Fruit fly (Drosophila melanogaster) whole organism, embryonic: Measurements from ENCODE around the gene slam.

Experiments used
- Aef1 ChIP-seq: fragments of 200-800 bp; sonication (Bioruptor generic); IDR thresholded peaks from 3 replicates; pipeline ENCODE4 v1.3.6; 2022; ENCODE audit warnings: missing biosample characterization, missing genetic modification characterization
- Blimp-1 ChIP-seq: fragments of 200-800 bp; sonication (Bioruptor generic); optimal IDR thresholded peaks from 3 replicates; lab custom pipeline; 2018; ENCODE audit warnings: missing biosample characterization, missing genetic modification characterization, mild to moderate bottlenecking, moderate library complexity, missing genetic modification reagents
- CG10321 ChIP-seq: fragments of 200-800 bp; sonication (Bioruptor generic); IDR thresholded peaks from 2 replicates; pipeline ENCODE4 v1.3.6; 2022; ENCODE audit warnings: missing biosample characterization, missing genetic modification characterization
- CG10462 ChIP-seq: fragments of 200-800 bp; sonication (Bioruptor generic); optimal IDR thresholded peaks from 2 replicates; lab custom pipeline; 2016; ENCODE audit warnings: missing biosample characterization, missing genetic modification characterization
- CG11723 ChIP-seq: fragments of 200-800 bp; sonication (Bioruptor generic); optimal IDR thresholded peaks from 2 replicates; lab custom pipeline; 2017; ENCODE audit warnings: missing biosample characterization, mild to moderate bottlenecking, missing genetic modification characterization
- CG15073 ChIP-seq: fragments of 200-800 bp; sonication (Bioruptor generic); optimal IDR thresholded peaks from 2 replicates; lab custom pipeline; 2016; ENCODE audit warnings: missing biosample characterization, missing genetic modification characterization
- CG15514 ChIP-seq: fragments of 200-800 bp; sonication (Bioruptor generic); optimal IDR thresholded peaks from 3 replicates; lab custom pipeline; 2017; ENCODE audit warnings: missing biosample characterization, missing genetic modification characterization, mild to moderate bottlenecking, moderate library complexity, missing genetic modification reagents
- CG17186 ChIP-seq: fragments of 200-800 bp; sonication (Bioruptor generic); optimal IDR thresholded peaks from 3 replicates; lab custom pipeline; 2017; ENCODE audit warnings: missing biosample characterization, missing genetic modification reagents, missing genetic modification characterization
- CG17328 ChIP-seq: fragments of 200-800 bp; sonication (Bioruptor generic); IDR thresholded peaks from 2 replicates; pipeline ENCODE4 v1.3.6; 2022; ENCODE audit warnings: missing biosample characterization, missing genetic modification characterization
- CG17359 ChIP-seq: fragments of 200-800 bp; sonication (Bioruptor generic); optimal IDR thresholded peaks from 3 replicates; lab custom pipeline; 2018; ENCODE audit warnings: missing biosample characterization, mild to moderate bottlenecking, missing genetic modification characterization, moderate library complexity
- CG1832 ChIP-seq: fragments of 200-800 bp; sonication (Bioruptor generic); optimal IDR thresholded peaks from 2 replicates; lab custom pipeline; 2017; ENCODE audit warnings: missing biosample characterization, mild to moderate bottlenecking, missing genetic modification characterization, inconsistent platforms
- CG2199 ChIP-seq: fragments of 200-800 bp; sonication (Bioruptor generic); IDR thresholded peaks from 3 replicates; pipeline ENCODE4 v1.3.6; 2022; ENCODE audit warnings: missing biosample characterization, missing genetic modification characterization
- CG2712 ChIP-seq: fragments of 200-800 bp; optimal IDR thresholded peaks from 3 replicates; lab custom pipeline; 2019; ENCODE audit warnings: missing biosample characterization, mild to moderate bottlenecking, missing genetic modification characterization, moderate library complexity
- CG30020 ChIP-seq: fragments of 200-800 bp; optimal IDR thresholded peaks from 2 replicates; lab custom pipeline; 2019; ENCODE audit warnings: missing biosample characterization, mild to moderate bottlenecking, missing genetic modification characterization, moderate library complexity
- CG31441 ChIP-seq: fragments of 200-800 bp; sonication (Bioruptor generic); IDR thresholded peaks from 2 replicates; pipeline ENCODE4 v1.3.6; 2022; ENCODE audit warnings: missing biosample characterization, missing genetic modification characterization
- CG32772 ChIP-seq: fragments of 200-800 bp; sonication (Bioruptor generic); IDR thresholded peaks from 2 replicates; pipeline ENCODE4 v1.3.6; 2022; ENCODE audit warnings: missing biosample characterization, missing genetic modification characterization
- CG4707 ChIP-seq: fragments of 200-800 bp; sonication (Bioruptor generic); optimal IDR thresholded peaks from 2 replicates; lab custom pipeline; 2018; ENCODE audit warnings: missing biosample characterization, mild to moderate bottlenecking, missing genetic modification characterization, moderate library complexity
- CG7745 ChIP-seq: fragments of 200-800 bp; sonication (Bioruptor generic); optimal IDR thresholded peaks from 2 replicates; lab custom pipeline; 2018; ENCODE audit warnings: missing biosample characterization, mild to moderate bottlenecking, missing genetic modification characterization, moderate library complexity
- CG8765 ChIP-seq: fragments of 200-800 bp; sonication (Bioruptor generic); IDR thresholded peaks from 2 replicates; pipeline ENCODE4 v1.3.6; 2022; ENCODE audit warnings: missing biosample characterization, missing genetic modification characterization
- CG9876 ChIP-seq: fragments of 200-800 bp; sonication (Bioruptor generic); optimal IDR thresholded peaks from 2 replicates; lab custom pipeline; 2016; ENCODE audit warnings: missing biosample characterization, missing genetic modification characterization
- CG9932 ChIP-seq: fragments of 200-800 bp; sonication (Bioruptor generic); IDR thresholded peaks from 2 replicates; pipeline ENCODE4 v1.3.6; 2022; ENCODE audit warnings: missing biosample characterization, missing genetic modification characterization
- Camta ChIP-seq: fragments of 200-800 bp; sonication (Bioruptor generic); optimal IDR thresholded peaks from 2 replicates; lab custom pipeline; 2016; ENCODE audit warnings: missing biosample characterization, missing genetic modification characterization
- Dfd ChIP-seq, 2 experiments: fragments of >200 bp; optimal IDR thresholded peaks; 2 replicates each; lab custom pipeline; 2017; ENCODE audit warnings: missing biosample characterization in 2 of 2, missing genetic modification characterization in 2 of 2
- Dref ChIP-seq: fragments of 200-800 bp; sonication (Bioruptor generic); IDR thresholded peaks from 2 replicates; pipeline ENCODE4 v1.3.6; 2022; ENCODE audit warnings: missing biosample characterization, missing genetic modification characterization
- Fer2 ChIP-seq: fragments of 200-800 bp; sonication (Bioruptor generic); optimal IDR thresholded peaks from 2 replicates; lab custom pipeline; 2018; ENCODE audit warnings: missing biosample characterization, mild to moderate bottlenecking, missing genetic modification characterization, moderate library complexity
- Hey ChIP-seq: fragments of 200-800 bp; sonication (Bioruptor generic); optimal IDR thresholded peaks from 3 replicates; lab custom pipeline; 2018; ENCODE audit warnings: missing biosample characterization, mild to moderate bottlenecking, missing genetic modification characterization
- Kr ChIP-seq: fragments of 200-800 bp; sonication (Bioruptor generic); optimal IDR thresholded peaks from 2 replicates; lab custom pipeline; 2017; ENCODE audit warnings: missing biosample characterization, mild to moderate bottlenecking, missing genetic modification characterization
- Lpt ChIP-seq: fragments of >200 bp; optimal IDR thresholded peaks from 2 replicates; lab custom pipeline; 2018; ENCODE audit warnings: missing biosample characterization, missing genetic modification characterization
- NK7.1 ChIP-seq: fragments of 200-800 bp; sonication (Bioruptor generic); optimal IDR thresholded peaks from 3 replicates; lab custom pipeline; 2016; ENCODE audit warnings: missing biosample characterization, missing genetic modification characterization
- Oaz ChIP-seq: fragments of 200-800 bp; sonication (Bioruptor generic); IDR thresholded peaks from 2 replicates; pipeline ENCODE4 v1.3.6; 2022; ENCODE audit warnings: missing biosample characterization, missing genetic modification characterization
- Oli ChIP-seq: fragments of 200-800 bp; sonication (Bioruptor generic); optimal IDR thresholded peaks from 2 replicates; lab custom pipeline; 2018; ENCODE audit warnings: missing biosample characterization, mild to moderate bottlenecking, missing genetic modification characterization, moderate library complexity
- Ptx1 ChIP-seq: fragments of 200-800 bp; sonication (Bioruptor generic); IDR thresholded peaks from 2 replicates; pipeline ENCODE4 v1.3.6; 2022; ENCODE audit warnings: missing biosample characterization, missing genetic modification characterization
- Taf1 ChIP-seq: fragments of 200-800 bp; sonication (Bioruptor generic); IDR thresholded peaks from 2 replicates; pipeline ENCODE4 v1.3.6; 2022; ENCODE audit warnings: missing biosample characterization, missing genetic modification characterization
- amos ChIP-seq: fragments of 200-800 bp; sonication (Bioruptor generic); IDR thresholded peaks from 2 replicates; pipeline ENCODE4 v1.3.6; 2022; ENCODE audit warnings: missing biosample characterization, missing genetic modification characterization; ENCODE audit not compliant: partially characterized antibody
- br ChIP-seq: fragments of >200 bp; optimal IDR thresholded peaks from 2 replicates; lab custom pipeline; 2017
- dmrt99B ChIP-seq: fragments of 200-800 bp; sonication (Bioruptor generic); optimal IDR thresholded peaks from 2 replicates; lab custom pipeline; 2018; ENCODE audit warnings: missing biosample characterization, mild to moderate bottlenecking, missing genetic modification characterization, moderate library complexity
- ewg ChIP-seq: fragments of 200-800 bp; sonication (Bioruptor generic); optimal IDR thresholded peaks from 3 replicates; lab custom pipeline; 2017; ENCODE audit warnings: mild to moderate bottlenecking, missing biosample characterization, missing genetic modification reagents, missing genetic modification characterization
- eyg ChIP-seq: fragments of 200-800 bp; sonication (Bioruptor generic); optimal IDR thresholded peaks from 3 replicates; lab custom pipeline; 2016; ENCODE audit warnings: missing biosample characterization, missing genetic modification characterization
- ind ChIP-seq: fragments of 200-800 bp; sonication (Bioruptor generic); optimal IDR thresholded peaks from 3 replicates; lab custom pipeline; 2016; ENCODE audit warnings: missing biosample characterization, missing genetic modification characterization
- kni ChIP-seq: fragments of 200-800 bp; sonication (Bioruptor generic); optimal IDR thresholded peaks from 3 replicates; lab custom pipeline; 2017; ENCODE audit warnings: mild to moderate bottlenecking, missing biosample characterization, missing genetic modification reagents, missing genetic modification characterization
- nerfin-2 ChIP-seq: fragments of 200-800 bp; sonication (Bioruptor generic); IDR thresholded peaks from 2 replicates; pipeline ENCODE4 v1.3.6; 2022; ENCODE audit warnings: missing biosample characterization, missing genetic modification characterization; ENCODE audit not compliant: partially characterized antibody
- org-1 ChIP-seq: fragments of 200-800 bp; sonication (Bioruptor generic); optimal IDR thresholded peaks from 2 replicates; lab custom pipeline; 2017; ENCODE audit warnings: missing biosample characterization, missing genetic modification characterization
- pzg ChIP-seq: fragments of 200-800 bp; sonication (Bioruptor generic); optimal IDR thresholded peaks from 3 replicates; lab custom pipeline; 2018; ENCODE audit warnings: missing biosample characterization, mild to moderate bottlenecking, missing genetic modification characterization, moderate library complexity
- seq ChIP-seq: fragments of 200-800 bp; sonication (Bioruptor generic); IDR thresholded peaks from 2 replicates; pipeline ENCODE4 v1.3.6; 2022; ENCODE audit warnings: missing biosample characterization, missing genetic modification characterization
- sob ChIP-seq: fragments of 200-800 bp; sonication (Bioruptor generic); IDR thresholded peaks from 2 replicates; pipeline ENCODE4 v1.3.6; 2022; ENCODE audit warnings: missing biosample characterization, missing genetic modification characterization
- sug ChIP-seq: fragments of 200-800 bp; optimal IDR thresholded peaks from 2 replicates; lab custom pipeline; 2019; ENCODE audit warnings: missing biosample characterization, mild to moderate bottlenecking, missing genetic modification characterization, moderate library complexity
- wdn ChIP-seq: fragments of 200-800 bp; sonication (Bioruptor generic); IDR thresholded peaks from 2 replicates; pipeline ENCODE4 v1.3.6; 2022; ENCODE audit warnings: missing biosample characterization, missing genetic modification characterization
- z ChIP-seq: fragments of 200-800 bp; sonication (Bioruptor generic); IDR thresholded peaks from 3 replicates; pipeline ENCODE4 v1.3.6; 2022; ENCODE audit warnings: missing biosample characterization, missing genetic modification characterization
- zen2 ChIP-seq: fragments of 200-800 bp; sonication (Bioruptor generic); IDR thresholded peaks from 3 replicates; pipeline ENCODE4 v1.3.6; 2022; ENCODE audit warnings: missing biosample characterization, missing genetic modification characterization; ENCODE audit not compliant: partially characterized antibody

Gene slam

DNA sequence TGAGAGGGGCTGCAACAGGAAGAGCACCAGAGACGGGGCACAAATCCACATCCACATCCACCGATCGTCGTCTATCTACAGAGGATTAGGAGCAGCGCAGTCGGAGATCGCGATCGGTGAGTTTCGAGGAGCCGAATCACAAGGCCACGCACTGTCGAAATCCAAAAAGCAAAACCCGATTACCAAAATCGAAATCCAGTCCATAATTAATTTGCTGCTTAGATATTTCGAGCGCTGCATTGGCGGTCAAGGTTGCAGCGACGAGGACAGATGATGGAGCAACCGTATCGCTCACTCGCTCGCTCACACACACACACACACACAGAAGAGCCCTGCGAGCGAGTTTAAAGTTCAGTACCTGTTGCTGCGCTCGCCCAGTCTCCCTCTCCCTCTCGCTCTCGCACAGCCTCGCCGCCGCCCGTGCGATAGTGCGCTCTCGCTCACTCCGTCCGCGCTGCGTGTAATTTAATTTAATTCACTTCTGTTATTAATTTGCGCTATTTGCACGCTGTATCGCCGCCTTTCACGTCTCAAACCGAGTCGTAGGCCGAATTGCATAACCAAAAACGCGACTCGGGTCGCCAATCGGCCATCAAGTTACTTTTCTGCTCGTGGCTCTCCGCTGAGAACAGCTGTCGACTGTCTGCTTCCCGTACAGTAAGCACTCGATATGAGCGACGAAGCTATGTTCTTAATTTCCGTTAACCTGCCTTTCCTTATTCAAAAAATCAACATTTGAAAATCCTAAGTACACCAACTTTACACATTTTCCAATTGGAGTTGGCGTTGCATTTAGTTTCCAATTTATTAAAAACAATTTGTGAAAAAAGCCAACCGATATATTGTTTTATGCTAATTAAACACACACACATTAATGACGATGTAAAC, 32.9 kb upstream of the slam start (continued):
- TF ChIP-seq wdn (GFP tag; lab: Robert Waterston, UW) (peak; percentile 59), org-1 (peak; percentile 43), sug (no peak), CG2712 (tag; lab: Kevin White, UChicago) (peak; percentile 22), nerfin-2 (GFP tag; lab: Robert Waterston, UW) (no peak), CG8765 (GFP tag; lab: Robert Waterston, UW) (no peak), Ptx1 (GFP tag; lab: Robert Waterston, UW) (peak; percentile 51), dmrt99B (tag; lab: Kevin White, UChicago) (peak; percentile 42), Dfd (GFP tag; optimal IDR thresholded peaks at IDR 0.05; lab: Kevin White, UChicago) (no peak), CG10321 (GFP tag; lab: Robert Waterston, UW) (peak; percentile 91), CG17186 (GFP tag; lab: Kevin White, UChicago) (no peak), Hey (tag; lab: Kevin White, UChicago) (no peak), Blimp-1 (GFP tag; lab: Kevin White, UChicago) (peak; percentile 8), CG10462 (GFP tag; lab: Kevin White, UChicago) (peak; percentile 26), CG2199 (GFP tag; lab: Robert Waterston, UW) (peak; percentile 75; the same call in 2 of the 3 replicates), ewg (GFP tag; lab: Kevin White, UChicago) (no peak), Aef1 (GFP tag; lab: Robert Waterston, UW) (peak; percentile 39; the same call in 1 of the 3 replicates), z (no peak), CG31441 (GFP tag; lab: Robert Waterston, UW) (peak; percentile 8; the same call in 1 of the 2 replicates), Taf1 (no peak), CG17328 (peak; percentile 17; the same call in 1 of the 2 replicates), eyg (GFP tag; lab: Kevin White, UChicago) (peak; percentile 30), CG15073 (no peak), CG32772 (0 out of 2 replicates have a peak, but pooled peaks have one; percentile 8), Oaz (GFP tag; lab: Robert Waterston, UW) (no peak), br (lab: Kevin White, UChicago) (no peak), pzg (GFP tag; lab: Kevin White, UChicago) (no peak), CG4707 (GFP tag; lab: Kevin White, UChicago) (no peak), zen2 (GFP tag; lab: Robert Waterston, UW) (no peak), Kr (GFP tag; lab: Kevin White, UChicago) (no peak), CG9932 (GFP tag; lab: Robert Waterston, UW) (peak; percentile 37; the same call in 1 of the 2 replicates), Oli (tag; lab: Kevin White, UChicago) (peak; percentile 31), CG1832 (GFP tag; lab: Kevin White, UChicago) (peak; percentile 96), CG7745 (peak; percentile 92), CG15514 (no peak), CG9876 (GFP tag; lab: Kevin White, UChicago) (no peak), Fer2 (tag; lab: Kevin White, UChicago) (no peak), CG11723 (GFP tag; lab: Kevin White, UChicago) (no peak), amos (0 out of 2 replicates have a peak, but pooled peaks have one; percentile 13), Lpt (GFP tag; lab: Kevin White, UChicago) (no peak), Dref (GFP tag; lab: Robert Waterston, UW) (no peak), Camta (peak; percentile 5), kni (GFP tag; lab: Kevin White, UChicago) (peak; percentile 97), ind (peak; percentile 40), CG17359 (peak; percentile 50), seq (0 out of 2 replicates have a peak, but pooled peaks have one; percentile 51), NK7.1 (GFP tag; lab: Kevin White, UChicago) (no peak), sob (GFP tag; lab: Robert Waterston, UW) (peak; percentile 29; the same call in 1 of the 2 replicates), CG30020 (tag; lab: Kevin White, UChicago) (no peak)
